Fruit fly (Drosophila melanogaster) whole organism, embryonic: Measurements from ENCODE around the gene Awh.
A peak's percentile ranks its signal among the peaks of the same experiment; 100 is the strongest.

Source experiments
- Atf-2 ChIP-seq: fragments of 200-800 bp; sonication (Bioruptor generic); optimal IDR thresholded peaks from 2 replicates; lab custom pipeline; 2016; ENCODE audit warnings: missing biosample characterization, missing genetic modification characterization
- Awh ChIP-seq: fragments of 200-800 bp; sonication (Bioruptor generic); IDR thresholded peaks from 2 replicates; pipeline ENCODE4, ENCODE4 v1.3.6; 2022; ENCODE audit warnings: missing biosample characterization, missing genetic modification characterization
- Bdp1 ChIP-seq: fragments of 200-800 bp; sonication (Bioruptor generic); optimal IDR thresholded peaks from 3 replicates; lab custom pipeline; 2016; ENCODE audit warnings: missing biosample characterization, missing genetic modification characterization
- CG12769 ChIP-seq: fragments of 200-800 bp; sonication (Bioruptor generic); optimal IDR thresholded peaks from 2 replicates; lab custom pipeline; 2019; ENCODE audit warnings: missing biosample characterization, mild to moderate bottlenecking, missing genetic modification characterization, moderate library complexity
- CG13424 ChIP-seq: fragments of 200-800 bp; sonication (Bioruptor generic); optimal IDR thresholded peaks from 2 replicates; lab custom pipeline; 2019; ENCODE audit warnings: missing biosample characterization, mild to moderate bottlenecking, missing genetic modification characterization, moderate library complexity
- CG13894 ChIP-seq: fragments of 200-800 bp; sonication (Bioruptor generic); optimal IDR thresholded peaks from 3 replicates; lab custom pipeline; 2018; ENCODE audit warnings: missing biosample characterization, mild to moderate bottlenecking, missing genetic modification characterization, moderate library complexity
- CG14667 ChIP-seq: fragments of 200-800 bp; sonication (Bioruptor generic); IDR thresholded peaks from 2 replicates; pipeline ENCODE4 v1.3.6; 2022; ENCODE audit warnings: missing biosample characterization, missing genetic modification characterization
- CG15601 ChIP-seq: fragments of 200-800 bp; sonication (Bioruptor generic); optimal IDR thresholded peaks from 3 replicates; lab custom pipeline; 2019; ENCODE audit warnings: missing biosample characterization, mild to moderate bottlenecking, missing genetic modification characterization, moderate library complexity
- CG17359 ChIP-seq: fragments of 200-800 bp; sonication (Bioruptor generic); optimal IDR thresholded peaks from 3 replicates; lab custom pipeline; 2018; ENCODE audit warnings: missing biosample characterization, mild to moderate bottlenecking, missing genetic modification characterization, moderate library complexity
- CG17361 ChIP-seq: fragments of 200-800 bp; sonication (Bioruptor generic); IDR thresholded peaks from 3 replicates; pipeline ENCODE4 v1.3.6; 2022; ENCODE audit warnings: missing biosample characterization, missing genetic modification characterization
- CG17912 ChIP-seq: fragments of 200-800 bp; sonication (Bioruptor generic); optimal IDR thresholded peaks from 2 replicates; lab custom pipeline; 2018; ENCODE audit warnings: missing biosample characterization, mild to moderate bottlenecking, missing genetic modification characterization
- CG2678 ChIP-seq: fragments of 200-800 bp; sonication (Bioruptor generic); optimal IDR thresholded peaks from 3 replicates; lab custom pipeline; 2019; ENCODE audit warnings: missing biosample characterization, mild to moderate bottlenecking, missing genetic modification characterization, moderate library complexity
- CG43689 ChIP-seq: fragments of 200-800 bp; sonication (Bioruptor generic); IDR thresholded peaks from 2 replicates; pipeline ENCODE4 v1.3.6; 2022; ENCODE audit warnings: missing biosample characterization, missing genetic modification characterization
- CG4424 ChIP-seq: fragments of 200-800 bp; sonication (Bioruptor generic); optimal IDR thresholded peaks from 3 replicates; lab custom pipeline; 2016; ENCODE audit warnings: missing biosample characterization, missing genetic modification characterization
- CG8388 ChIP-seq: fragments of 200-800 bp; sonication (Bioruptor generic); optimal IDR thresholded peaks from 2 replicates; lab custom pipeline; 2019; ENCODE audit warnings: missing biosample characterization, mild to moderate bottlenecking, missing genetic modification characterization, moderate library complexity
- CG8924 ChIP-seq: fragments of 200-800 bp; optimal IDR thresholded peaks from 3 replicates; lab custom pipeline; 2019; ENCODE audit warnings: missing biosample characterization, mild to moderate bottlenecking, missing genetic modification characterization, moderate library complexity
- CG9932 ChIP-seq: fragments of 200-800 bp; sonication (Bioruptor generic); IDR thresholded peaks from 2 replicates; pipeline ENCODE4 v1.3.6; 2022; ENCODE audit warnings: missing biosample characterization, missing genetic modification characterization
- Dad ChIP-seq: fragments of 200-800 bp; sonication (Bioruptor generic); optimal IDR thresholded peaks from 3 replicates; lab custom pipeline; 2016; ENCODE audit warnings: missing biosample characterization, missing genetic modification characterization
- Doc2 ChIP-seq: fragments of 200-800 bp; sonication (Bioruptor generic); IDR thresholded peaks from 2 replicates; pipeline ENCODE4 v1.3.6; 2022; ENCODE audit warnings: missing biosample characterization, missing genetic modification characterization
- Gsc ChIP-seq: fragments of 200-800 bp; sonication (Bioruptor generic); IDR thresholded peaks from 2 replicates; pipeline ENCODE4 v1.3.6; 2022; ENCODE audit warnings: missing biosample characterization, missing genetic modification characterization
- Hmr ChIP-seq: fragments of 200-800 bp; sonication (Bioruptor generic); optimal IDR thresholded peaks from 3 replicates; lab custom pipeline; 2017; ENCODE audit warnings: mild to moderate bottlenecking, missing biosample characterization, missing genetic modification reagents, missing genetic modification characterization
- Nf-YA ChIP-seq: fragments of 200-800 bp; sonication (Bioruptor generic); IDR thresholded peaks from 2 replicates; pipeline ENCODE4 v1.3.6; 2022; ENCODE audit warnings: missing biosample characterization, missing genetic modification characterization
- Trl ChIP-seq, 3 experiments: fragments of >200 bp in 2 of 3; fragments of 200-800 bp in 1 of 3; sonication (Bioruptor generic) in 1 of 3; optimal IDR thresholded peaks; 2 replicates in 1 of 3; 3 replicates in 2 of 3; lab custom pipeline; 2016 to 2017; ENCODE audit warnings: missing biosample characterization in 1 of 3, missing genetic modification characterization in 1 of 3
- Xrp1 ChIP-seq: fragments of 200-800 bp; sonication (Bioruptor generic); IDR thresholded peaks from 2 replicates; pipeline ENCODE4 v1.3.6; 2022; ENCODE audit warnings: missing biosample characterization, missing genetic modification characterization
- abd-A ChIP-seq: fragments of 200-800 bp; sonication (Bioruptor generic); optimal IDR thresholded peaks from 3 replicates; lab custom pipeline; 2019; ENCODE audit warnings: missing biosample characterization, mild to moderate bottlenecking, missing genetic modification characterization, moderate library complexity
- chif ChIP-seq, 2 experiments: fragments of 200-800 bp; sonication (Bioruptor generic); optimal IDR thresholded peaks; 3 replicates each; lab custom pipeline; 2016; ENCODE audit warnings: missing biosample characterization in 2 of 2, missing genetic modification characterization in 2 of 2
- chinmo ChIP-seq: fragments of 200-800 bp; sonication (Bioruptor generic); IDR thresholded peaks from 4 replicates; pipeline ENCODE4 v1.3.6; 2022; ENCODE audit warnings: missing biosample characterization, missing genetic modification characterization; ENCODE audit not compliant: partially characterized antibody
- dpn ChIP-seq, 2 experiments: fragments of 200-800 bp; sonication (Bioruptor generic); optimal IDR thresholded peaks; 3 replicates each; lab custom pipeline; 2016; ENCODE audit warnings: missing biosample characterization in 2 of 2, missing genetic modification characterization in 2 of 2
- dysf ChIP-seq: fragments of 200-800 bp; sonication (Bioruptor generic); IDR thresholded peaks from 3 replicates; pipeline ENCODE4 v1.3.6; 2022; ENCODE audit warnings: missing biosample characterization, missing genetic modification characterization
- exex ChIP-seq: fragments of 200-800 bp; sonication (Bioruptor generic); optimal IDR thresholded peaks from 4 replicates; lab custom pipeline; 2018; ENCODE audit warnings: missing biosample characterization, mild to moderate bottlenecking, missing genetic modification characterization, moderate library complexity
- hkb ChIP-seq, 2 experiments: fragments of 200-800 bp in 1 of 2; fragments of >200 bp in 1 of 2; sonication (Bioruptor generic) in 1 of 2; IDR thresholded peaks in 1 of 2; optimal IDR thresholded peaks in 1 of 2; 2 replicates each; pipeline versions ENCODE4 v1.3.6 to Lab custom; 2017 to 2022; ENCODE audit warnings: missing biosample characterization in 1 of 2, missing genetic modification characterization in 1 of 2
- hth ChIP-seq: fragments of >200 bp; optimal IDR thresholded peaks from 2 replicates; lab custom pipeline; 2017; ENCODE audit warnings: inconsistent platforms
- lilli ChIP-seq: fragments of 200-800 bp; sonication (Bioruptor generic); optimal IDR thresholded peaks from 3 replicates; lab custom pipeline; 2016; ENCODE audit warnings: missing biosample characterization, missing genetic modification characterization
- phol ChIP-seq: fragments of 200-800 bp; sonication (Bioruptor generic); optimal IDR thresholded peaks from 3 replicates; lab custom pipeline; 2018; ENCODE audit warnings: missing biosample characterization, mild to moderate bottlenecking, missing genetic modification characterization, moderate library complexity
- pnt ChIP-seq: fragments of 200-800 bp; sonication (Bioruptor generic); optimal IDR thresholded peaks from 3 replicates; lab custom pipeline; 2016; ENCODE audit warnings: missing biosample characterization, missing genetic modification characterization
- pros ChIP-seq: fragments of 200-800 bp; sonication (Bioruptor generic); optimal IDR thresholded peaks from 3 replicates; lab custom pipeline; 2019; ENCODE audit warnings: missing biosample characterization, mild to moderate bottlenecking, missing genetic modification characterization, moderate library complexity
- pum ChIP-seq: fragments of 200-800 bp; sonication (Bioruptor generic); optimal IDR thresholded peaks from 2 replicates; lab custom pipeline; 2016; ENCODE audit warnings: missing biosample characterization, missing genetic modification characterization
- pzg ChIP-seq: fragments of 200-800 bp; sonication (Bioruptor generic); optimal IDR thresholded peaks from 3 replicates; lab custom pipeline; 2018; ENCODE audit warnings: missing biosample characterization, mild to moderate bottlenecking, missing genetic modification characterization, moderate library complexity
- ranshi ChIP-seq: fragments of 200-800 bp; sonication (Bioruptor generic); IDR thresholded peaks from 2 replicates; pipeline ENCODE4 v1.3.6; 2022; ENCODE audit warnings: missing biosample characterization, missing genetic modification characterization
- sd ChIP-seq: fragments of 200-800 bp; sonication (Bioruptor generic); optimal IDR thresholded peaks from 3 replicates; lab custom pipeline; 2018; ENCODE audit warnings: missing biosample characterization, mild to moderate bottlenecking, missing genetic modification characterization, moderate library complexity
- seq ChIP-seq: fragments of 200-800 bp; sonication (Bioruptor generic); IDR thresholded peaks from 2 replicates; pipeline ENCODE4 v1.3.6; 2022; ENCODE audit warnings: missing biosample characterization, missing genetic modification characterization
- sisA ChIP-seq: fragments of 200-800 bp; sonication (Bioruptor generic); IDR thresholded peaks from 2 replicates; pipeline ENCODE4 v1.3.6; 2022; ENCODE audit warnings: missing biosample characterization, missing genetic modification characterization
- ssp ChIP-seq: fragments of 200-800 bp; sonication (Bioruptor generic); IDR thresholded peaks from 2 replicates; pipeline ENCODE4 v1.3.6; 2022; ENCODE audit warnings: missing biosample characterization, missing genetic modification characterization
- toy ChIP-seq: fragments of 200-800 bp; sonication (Bioruptor generic); IDR thresholded peaks from 2 replicates; pipeline ENCODE4 v1.3.6; 2022; ENCODE audit warnings: missing biosample characterization, missing genetic modification characterization
- twi ChIP-seq: fragments of 200-800 bp; optimal IDR thresholded peaks from 2 replicates; lab custom pipeline; 2019; ENCODE audit warnings: missing biosample characterization, mild to moderate bottlenecking, missing genetic modification characterization, moderate library complexity
- vvl ChIP-seq: fragments of 200-800 bp; sonication (Bioruptor generic); IDR thresholded peaks from 2 replicates; pipeline ENCODE4 v1.3.6; 2022; ENCODE audit warnings: missing biosample characterization, missing genetic modification characterization
- zen2 ChIP-seq: fragments of 200-800 bp; sonication (Bioruptor generic); IDR thresholded peaks from 3 replicates; pipeline ENCODE4 v1.3.6; 2022; ENCODE audit warnings: missing biosample characterization, missing genetic modification characterization; ENCODE audit not compliant: partially characterized antibody

The Awh gene

DNA sequence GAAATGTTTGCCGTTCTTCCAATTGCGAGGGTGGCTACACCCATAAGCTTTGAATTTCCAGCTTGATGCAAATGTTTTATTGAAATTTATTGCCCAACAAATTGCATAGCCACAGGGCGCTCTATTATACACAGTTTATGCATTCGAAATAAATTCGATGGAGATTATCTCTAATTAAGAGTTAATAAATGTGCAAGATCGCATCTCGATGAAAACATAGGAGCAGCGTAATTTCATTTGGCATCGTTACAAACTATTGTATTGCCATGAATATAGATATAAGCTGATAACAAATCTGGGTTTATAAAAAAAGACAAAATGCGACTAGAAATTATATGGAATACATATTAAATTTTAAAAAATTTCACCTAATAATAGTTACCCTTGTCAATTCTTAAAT lies 4.5 kb downstream of the Awh start:
- TF ChIP-seq Awh (GFP tag; lab: Robert Waterston, UW), result peak; percentile 95
- TF ChIP-seq CG43689 (GFP tag; lab: Robert Waterston, UW), result no peak
- TF ChIP-seq vvl (GFP tag; lab: Robert Waterston, UW), result peak; percentile 11; the same call in 1 of the 2 replicates

dm6 chr3L:3851048-3851447 lies 5.0 kb downstream of the Awh start:
- no peak for TF ChIP-seq pros
- no peak for TF ChIP-seq exex (tag; lab: Kevin White, UChicago)
- TF ChIP-seq Hmr (GFP tag; lab: Kevin White, UChicago), result no peak
- no peak for TF ChIP-seq CG17359 (tag; lab: Kevin White, UChicago)
- TF ChIP-seq abd-A (tag; lab: Kevin White, UChicago), result peak; percentile 76
- TF ChIP-seq CG13894 (tag; lab: Kevin White, UChicago), result peak; percentile 64
- TF ChIP-seq vvl (GFP tag; lab: Robert Waterston, UW), result peak; percentile 63; the same call in 1 of the 2 replicates
- no peak for TF ChIP-seq CG9932 (GFP tag; lab: Robert Waterston, UW)
- peak; percentile 75 for TF ChIP-seq sd (tag; lab: Kevin White, UChicago)
- TF ChIP-seq chinmo, result 0 out of 4 replicates have a peak, but pooled peaks have one; percentile 67
- TF ChIP-seq CG12769 (tag; lab: Kevin White, UChicago), result peak; percentile 58
- no peak for TF ChIP-seq ranshi
- no peak for TF ChIP-seq CG17912
- no peak for TF ChIP-seq Dad (GFP tag; lab: Kevin White, UChicago)
- no peak for TF ChIP-seq Doc2 (GFP tag; lab: Robert Waterston, UW)
- TF ChIP-seq ssp, result no peak

dm6 chr3L:3851847-3852246 lies 5.8 kb downstream of the Awh start:
- TF ChIP-seq pnt (GFP tag; lab: Kevin White, UChicago) (peak; percentile 20), dpn (GFP tag; optimal IDR thresholded peaks at IDR 0.05; lab: Kevin White, UChicago) (peak; percentile 14 to 49), vvl (GFP tag; lab: Robert Waterston, UW) (peak; percentile 59), CG4424 (GFP tag; lab: Kevin White, UChicago) (peak; percentile 61), Gsc (GFP tag; lab: Robert Waterston, UW) (no peak), twi (tag; lab: Kevin White, UChicago) (peak; percentile 9), phol (tag; lab: Kevin White, UChicago) (peak; percentile 52), Bdp1 (peak; percentile 10), CG14667 (GFP tag; lab: Robert Waterston, UW) (peak; percentile 33; the same call in 1 of the 2 replicates), CG8924 (peak; percentile 26), CG17361 (GFP tag; lab: Robert Waterston, UW) (peak; percentile 48; the same call in 1 of the 3 replicates), Nf-YA (GFP tag; lab: Robert Waterston, UW) (no peak), lilli (GFP tag; lab: Kevin White, UChicago) (peak; percentile 37), seq (no peak), chif (GFP tag; optimal IDR thresholded peaks at IDR 0.05; lab: Kevin White, UChicago) (peak in 1 of 2 experiments; percentile 45), Xrp1 (GFP tag; lab: Robert Waterston, UW) (peak; percentile 69; the same call in 1 of the 2 replicates), CG8388 (peak; percentile 25), Atf-2 (GFP tag; lab: Kevin White, UChicago) (peak; percentile 0), zen2 (GFP tag; lab: Robert Waterston, UW) (no peak), CG15601 (tag; lab: Kevin White, UChicago) (peak; percentile 43), toy (GFP tag; lab: Robert Waterston, UW) (peak; percentile 42; the same call in 1 of the 2 replicates), dysf (0 out of 3 replicates have a peak, but pooled peaks have one; percentile 25), CG13424 (tag; lab: Kevin White, UChicago) (peak; percentile 23), hkb (optimal IDR thresholded peaks at IDR 0.05; lab: Kevin White, UChicago) (no peak), hkb (GFP tag; IDR thresholded peaks at IDR 0.05; lab: Robert Waterston, UW) (0 out of 2 replicates have a peak, but pooled peaks have one; percentile 9), Trl (optimal IDR thresholded peaks at IDR 0.05; lab: Kevin White, UChicago) (no peak), Trl (GFP tag; optimal IDR thresholded peaks at IDR 0.05; lab: Kevin White, UChicago) (peak; percentile 4), sisA (peak; percentile 45; the same call in 1 of the 2 replicates), pum (GFP tag; lab: Kevin White, UChicago) (peak; percentile 2), CG2678 (tag; lab: Kevin White, UChicago) (peak; percentile 55), pzg (GFP tag; lab: Kevin White, UChicago) (no peak), hth (lab: Kevin White, UChicago) (no peak)
